Worm (Caenorhabditis elegans) whole organism, L2 larva: ENCODE data around the gene epg-7.
A peak's percentile ranks its signal among the peaks of the same experiment; 100 is the strongest.

ENCODE experiments used
- F13H6.1 ChIP-seq: sonication (generic microtip); optimal IDR thresholded peaks from 2 replicates; lab custom pipeline; 2016; ENCODE audit warnings: missing genetic modification characterization, missing compliant biosample characterization
- ZK546.5 ChIP-seq: sonication (generic microtip); optimal IDR thresholded peaks from 2 replicates; lab custom pipeline; 2017; ENCODE audit warnings: missing biosample characterization, missing genetic modification characterization
- alr-1 ChIP-seq: fragments of 150-350 bp; optimal IDR thresholded peaks from 2 replicates; lab custom pipeline; 2014; ENCODE audit warnings: missing biosample characterization, missing genetic modification characterization
- aly-2 ChIP-seq: fragments of 150-350 bp; optimal IDR thresholded peaks from 2 replicates; lab custom pipeline; 2014; ENCODE audit warnings: missing biosample characterization, missing genetic modification characterization
- ama-1 ChIP-seq: fragments of 150-350 bp; optimal IDR thresholded peaks from 2 replicates; lab custom pipeline; 2018; ENCODE audit warnings: inconsistent platforms
- blmp-1 ChIP-seq: sonication (generic microtip); optimal IDR thresholded peaks from 2 replicates; lab custom pipeline; 2017; ENCODE audit warnings: missing genetic modification characterization, mild to moderate bottlenecking, missing compliant biosample characterization, antibody characterized with exemption, moderate library complexity; ENCODE audit not compliant: insufficient read depth
- ceh-16 ChIP-seq: fragments of 150-350 bp; optimal IDR thresholded peaks from 2 replicates; lab custom pipeline; 2014; ENCODE audit warnings: missing biosample characterization, missing genetic modification characterization
- ceh-82 ChIP-seq: fragments of 150-350 bp; optimal IDR thresholded peaks from 2 replicates; lab custom pipeline; 2014; ENCODE audit warnings: missing biosample characterization, missing genetic modification characterization
- crh-2 ChIP-seq: sonication (generic microtip); optimal IDR thresholded peaks from 2 replicates; lab custom pipeline; 2017; ENCODE audit warnings: missing biosample characterization, missing genetic modification characterization
- dmd-4 ChIP-seq: sonication (generic microtip); optimal IDR thresholded peaks from 2 replicates; lab custom pipeline; 2017; ENCODE audit warnings: missing biosample characterization, missing genetic modification characterization
- egl-27 ChIP-seq: sonication (generic microtip); optimal IDR thresholded peaks from 3 replicates; lab custom pipeline; 2017; ENCODE audit warnings: missing biosample characterization, missing genetic modification reagents, missing genetic modification characterization
- elt-1 ChIP-seq: fragments of 150-350 bp; optimal IDR thresholded peaks from 2 replicates; lab custom pipeline; 2014; ENCODE audit warnings: missing biosample characterization, missing genetic modification characterization
- fos-1 ChIP-seq: fragments of 150-350 bp; optimal IDR thresholded peaks from 2 replicates; lab custom pipeline; 2014; ENCODE audit warnings: missing biosample characterization, missing genetic modification characterization
- gmeb-1 ChIP-seq: fragments of 150-350 bp; optimal IDR thresholded peaks from 2 replicates; lab custom pipeline; 2014; ENCODE audit warnings: missing biosample characterization, missing genetic modification characterization
- lin-39 ChIP-seq: fragments of 150-350 bp; optimal IDR thresholded peaks from 2 replicates; lab custom pipeline; 2014; ENCODE audit warnings: missing biosample characterization, missing genetic modification reagents, missing genetic modification characterization
- lsy-2 ChIP-seq, 2 experiments: fragments of 150-350 bp in 1 of 2; sonication (generic microtip) in 1 of 2; optimal IDR thresholded peaks; 2 replicates each; lab custom pipeline; 2014 to 2017; ENCODE audit warnings: missing biosample characterization in 2 of 2, missing genetic modification characterization in 2 of 2
- mab-5 ChIP-seq: fragments of 150-350 bp; optimal IDR thresholded peaks from 2 replicates; lab custom pipeline; 2014; ENCODE audit warnings: missing biosample characterization, missing genetic modification characterization
- mbf-1 ChIP-seq: sonication (generic microtip); optimal IDR thresholded peaks from 2 replicates; lab custom pipeline; 2017; ENCODE audit warnings: missing biosample characterization, missing genetic modification characterization
- mdl-1 ChIP-seq, 2 experiments: fragments of 150-350 bp in 1 of 2; sonication (generic microtip) in 1 of 2; optimal IDR thresholded peaks; 2 replicates each; lab custom pipeline; 2017; ENCODE audit warnings: missing biosample characterization in 2 of 2, missing genetic modification characterization in 2 of 2
- nhr-10 ChIP-seq: sonication (generic microtip); optimal IDR thresholded peaks from 2 replicates; lab custom pipeline; 2017; ENCODE audit warnings: missing biosample characterization, missing genetic modification characterization
- nhr-11 ChIP-seq: fragments of 150-350 bp; optimal IDR thresholded peaks from 2 replicates; lab custom pipeline; 2014; ENCODE audit warnings: missing biosample characterization, missing genetic modification characterization
- nhr-12 ChIP-seq: fragments of 150-350 bp; optimal IDR thresholded peaks from 2 replicates; lab custom pipeline; 2014; ENCODE audit warnings: missing biosample characterization, missing genetic modification characterization
- nhr-129 ChIP-seq: fragments of 150-350 bp; optimal IDR thresholded peaks from 2 replicates; lab custom pipeline; 2014; ENCODE audit warnings: missing biosample characterization, missing genetic modification characterization
- nhr-21 ChIP-seq: fragments of 150-350 bp; optimal IDR thresholded peaks from 2 replicates; lab custom pipeline; 2014; ENCODE audit warnings: missing biosample characterization, missing genetic modification characterization
- nhr-23 ChIP-seq: fragments of 150-350 bp; optimal IDR thresholded peaks from 2 replicates; lab custom pipeline; 2014; ENCODE audit warnings: missing biosample characterization, missing genetic modification reagents, missing genetic modification characterization
- nhr-237 ChIP-seq: fragments of 150-350 bp; optimal IDR thresholded peaks from 2 replicates; lab custom pipeline; 2014; ENCODE audit warnings: missing biosample characterization, missing genetic modification characterization
- nhr-25 ChIP-seq: fragments of 150-350 bp; sonication (generic microtip); optimal IDR thresholded peaks from 3 replicates; lab custom pipeline; 2014; ENCODE audit warnings: missing biosample characterization, missing genetic modification characterization
- nhr-6 ChIP-seq: fragments of 150-350 bp; optimal IDR thresholded peaks from 2 replicates; lab custom pipeline; 2014; ENCODE audit warnings: missing biosample characterization, missing genetic modification characterization
- nhr-77 ChIP-seq: fragments of 150-350 bp; optimal IDR thresholded peaks from 2 replicates; lab custom pipeline; 2014; ENCODE audit warnings: missing biosample characterization, missing genetic modification characterization
- peb-1 ChIP-seq: fragments of 150-350 bp; optimal IDR thresholded peaks from 2 replicates; lab custom pipeline; 2014; ENCODE audit warnings: missing biosample characterization, missing genetic modification characterization
- skn-1 ChIP-seq: sonication (generic microtip); optimal IDR thresholded peaks from 2 replicates; lab custom pipeline; 2017; ENCODE audit warnings: missing biosample characterization, missing genetic modification characterization
- sma-3 ChIP-seq: sonication (generic microtip); optimal IDR thresholded peaks from 2 replicates; lab custom pipeline; 2016; ENCODE audit warnings: missing genetic modification reagents, missing genetic modification characterization, missing compliant biosample characterization
- sma-9 ChIP-seq, 2 experiments: fragments of 150-350 bp in 1 of 2; sonication (generic microtip) in 1 of 2; optimal IDR thresholded peaks; 2 replicates each; lab custom pipeline; 2014 to 2016; ENCODE audit warnings: missing genetic modification characterization in 2 of 2, mild to moderate bottlenecking in 1 of 2, missing biosample characterization in 1 of 2, missing compliant biosample characterization in 1 of 2, missing genetic modification reagents in 1 of 2, moderate library complexity in 1 of 2
- unc-39 ChIP-seq: fragments of 150-350 bp; optimal IDR thresholded peaks from 2 replicates; lab custom pipeline; 2014; ENCODE audit warnings: missing biosample characterization, missing genetic modification characterization
- unc-55 ChIP-seq: fragments of 150-350 bp; sonication (generic microtip); optimal IDR thresholded peaks from 3 replicates; lab custom pipeline; 2014; ENCODE audit warnings: missing biosample characterization, missing genetic modification reagents, missing genetic modification characterization
- unc-62 ChIP-seq: fragments of 150-350 bp; optimal IDR thresholded peaks from 2 replicates; lab custom pipeline; 2014; ENCODE audit warnings: missing biosample characterization, missing genetic modification reagents, missing genetic modification characterization
- ztf-11 ChIP-seq: sonication (generic microtip); optimal IDR thresholded peaks from 2 replicates; lab custom pipeline; 2017; ENCODE audit warnings: missing biosample characterization, missing genetic modification characterization
- ztf-4 ChIP-seq: fragments of 150-350 bp; optimal IDR thresholded peaks from 2 replicates; lab custom pipeline; 2014; ENCODE audit warnings: missing biosample characterization, missing genetic modification characterization

Gene epg-7

DNA sequence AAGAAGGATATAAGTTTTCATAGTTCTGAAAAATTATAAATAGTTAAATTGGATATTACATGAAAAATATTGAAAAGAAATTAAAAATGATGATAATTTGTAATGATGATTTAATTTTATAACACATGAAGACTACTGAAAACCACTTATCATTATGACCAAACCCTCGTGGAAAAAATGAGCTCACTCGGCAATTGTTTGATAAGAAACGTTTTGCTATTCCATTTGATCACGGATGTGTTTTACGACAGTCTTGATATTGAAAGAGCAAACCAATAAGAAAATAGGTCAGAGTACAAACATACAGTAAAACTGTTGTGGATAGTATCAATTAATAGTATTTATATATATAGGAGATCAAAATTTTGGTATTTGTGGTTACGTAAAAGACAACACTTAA, 19.2 kb upstream of the epg-7 start, which contains the start of gene spp-3:
TSS of gene spp-3 (minus strand) at position 25 of the 400 bp plus-strand sequence.
- TF ChIP-seq crh-2 (tag; lab: Kevin White, UChicago) (peak; percentile 43), nhr-10 (tag; lab: Kevin White, UChicago) (no peak), egl-27 (no peak), nhr-23 (tag; lab: Kevin White, UChicago) (no peak), fos-1 (peak; percentile 95), nhr-129 (tag; lab: Kevin White, UChicago) (no peak), lsy-2 (tag; optimal IDR thresholded peaks at IDR 0.05; lab: Kevin White, UChicago) (peak in 1 of 2 experiments; percentile 18), F13H6.1 (tag; lab: Kevin White, UChicago) (peak; percentile 38), sma-3 (peak; percentile 7), ceh-16 (tag; lab: Kevin White, UChicago) (no peak), elt-1 (tag; lab: Kevin White, UChicago) (no peak), gmeb-1 (tag; lab: Kevin White, UChicago) (peak; percentile 57), mdl-1 (tag; optimal IDR thresholded peaks at IDR 0.05; lab: Kevin White, UChicago) (peak in 1 of 2 experiments; percentile 3), skn-1 (tag; lab: Kevin White, UChicago) (peak; percentile 89), ZK546.5 (tag; lab: Kevin White, UChicago) (no peak), sma-9 (GFP tag; optimal IDR thresholded peaks at IDR 0.05; lab: Kevin White, UChicago) (peak; percentile 64), sma-9 (tag; optimal IDR thresholded peaks at IDR 0.05; lab: Kevin White, UChicago) (no peak)

DNA sequence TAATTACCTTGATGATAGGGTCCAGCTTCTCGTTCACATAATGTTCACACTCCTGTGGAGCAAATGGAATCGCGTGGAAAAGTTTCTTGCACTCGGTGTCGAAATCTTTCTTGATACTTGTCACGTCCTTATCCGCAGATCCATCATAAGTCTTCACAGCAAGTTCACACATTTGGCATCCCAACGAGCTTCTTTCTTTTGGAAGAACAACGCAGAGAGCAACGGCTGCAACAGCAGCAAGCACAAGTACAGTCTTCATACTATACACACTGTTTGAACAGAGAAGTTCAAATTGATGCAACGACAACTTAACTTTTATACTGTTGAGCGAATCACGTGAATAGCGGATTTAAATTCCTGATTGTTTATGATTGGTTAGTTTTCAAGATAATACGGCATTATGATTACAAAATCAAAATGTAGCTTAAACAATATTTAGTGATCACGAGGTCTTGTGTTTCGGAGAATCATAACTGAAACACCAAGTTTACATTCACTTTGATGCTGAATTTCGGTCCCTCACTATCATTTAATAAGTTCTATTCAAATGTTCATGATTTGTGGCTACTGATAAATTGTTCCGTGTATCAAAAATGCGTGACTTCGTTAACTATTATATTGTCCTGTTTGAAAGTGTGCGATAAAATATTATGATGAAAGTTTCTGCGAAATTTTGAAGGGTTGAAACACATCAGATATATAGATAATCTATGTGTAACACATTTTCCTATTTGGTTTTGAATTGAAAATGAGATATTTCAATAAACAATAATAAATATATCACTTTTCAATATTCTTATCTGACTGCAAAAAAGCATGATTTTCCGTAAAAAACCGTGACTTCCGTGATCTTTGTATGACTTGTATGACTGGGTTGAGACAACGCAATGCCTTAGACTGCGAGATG, 17.8 kb upstream of the epg-7 start, which contains the start of the genes spp-2 and spp-6:
TSS of gene spp-2 (minus strand) at position 334 of the 907 bp plus-strand sequence.
TSS of gene spp-6 (plus strand) at position 857 of the 907 bp plus-strand sequence.
- TF ChIP-seq ama-1 (lab: Kevin White, UChicago): peak; percentile 60
- no peak for TF ChIP-seq ZK546.5 (tag; lab: Kevin White, UChicago)
- TF ChIP-seq sma-9 (GFP tag; optimal IDR thresholded peaks at IDR 0.05; lab: Kevin White, UChicago): peak; percentile 2
- no peak for TF ChIP-seq sma-9 (tag; optimal IDR thresholded peaks at IDR 0.05; lab: Kevin White, UChicago)
- TF ChIP-seq ztf-4: no peak
- no peak for TF ChIP-seq alr-1
- TF ChIP-seq mbf-1 (tag; lab: Kevin White, UChicago): no peak
- TF ChIP-seq fos-1: peak; percentile 53
- TF ChIP-seq gmeb-1 (tag; lab: Kevin White, UChicago): peak; percentile 10
- TF ChIP-seq skn-1 (tag; lab: Kevin White, UChicago): peak; percentile 61
- TF ChIP-seq nhr-6 (tag; lab: Kevin White, UChicago): no peak
- TF ChIP-seq crh-2 (tag; lab: Kevin White, UChicago): peak; percentile 22

DNA sequence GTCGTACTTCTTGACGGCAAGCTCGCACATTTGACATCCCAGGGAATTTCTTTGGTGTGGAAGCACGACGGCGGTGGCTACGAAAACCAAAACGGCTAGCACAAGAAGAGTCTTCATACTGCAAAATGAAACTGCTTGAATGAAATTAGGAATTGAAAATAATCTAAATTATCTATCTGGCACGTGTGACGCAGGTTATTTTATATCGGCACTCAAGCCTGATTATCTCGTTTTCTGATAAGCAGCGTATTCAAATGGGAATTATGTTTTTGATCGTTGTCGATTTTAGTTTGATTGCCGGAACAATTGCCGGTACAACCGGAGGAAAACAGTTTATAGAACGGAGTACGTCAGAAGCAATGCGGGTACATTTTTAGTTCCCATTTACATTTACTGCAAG, 15.9 kb upstream of the epg-7 start, which contains the start of gene spp-4:
TSS of gene spp-4 (minus strand) at position 118 of the 400 bp plus-strand sequence.
- TF ChIP-seq unc-39 (tag; lab: Kevin White, UChicago) (no peak), fos-1 (peak; percentile 3), sma-9 (GFP tag; optimal IDR thresholded peaks at IDR 0.05; lab: Kevin White, UChicago) (peak; percentile 27), sma-9 (tag; optimal IDR thresholded peaks at IDR 0.05; lab: Kevin White, UChicago) (no peak), nhr-21 (tag; lab: Kevin White, UChicago) (no peak), mdl-1 (tag; optimal IDR thresholded peaks at IDR 0.05; lab: Kevin White, UChicago) (no peak), ceh-82 (tag; lab: Kevin White, UChicago) (no peak), gmeb-1 (tag; lab: Kevin White, UChicago) (no peak)

DNA sequence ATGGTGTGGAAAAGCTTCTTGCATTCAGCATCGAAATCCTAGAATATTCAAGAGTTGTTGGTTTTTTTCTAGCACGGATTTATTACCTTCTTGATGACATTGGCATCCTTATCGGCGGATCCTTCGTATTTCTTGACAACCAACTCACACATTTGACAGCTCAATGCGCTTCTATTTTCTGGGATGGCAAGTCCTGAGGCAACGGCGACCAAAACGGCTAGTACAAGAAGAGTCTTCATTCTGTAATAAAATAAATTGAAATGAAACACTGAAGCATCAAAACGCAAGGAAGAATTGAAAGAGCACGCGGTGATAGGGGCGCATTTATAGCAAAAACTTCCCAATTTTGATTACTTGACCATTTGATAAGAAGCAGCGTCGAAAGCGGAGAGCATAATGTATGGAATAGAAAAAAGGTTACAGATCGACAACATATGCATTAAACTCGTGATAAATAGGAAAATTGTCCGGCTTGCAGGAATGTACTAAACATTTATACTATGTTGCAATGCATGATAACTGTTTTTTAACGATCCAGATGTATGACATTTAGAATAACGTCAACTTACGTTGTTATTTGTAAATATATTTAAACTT, 14.3 kb upstream of the epg-7 start, which contains the start of gene spp-5:
TSS of gene spp-5 (minus strand) at position 240 of the 597 bp plus-strand sequence.
- TF ChIP-seq nhr-10 (tag; lab: Kevin White, UChicago): no peak
- no peak for TF ChIP-seq egl-27
- TF ChIP-seq fos-1: peak; percentile 71
- TF ChIP-seq skn-1 (tag; lab: Kevin White, UChicago): no peak
- TF ChIP-seq unc-62 (GFP tag; lab: Kevin White, UChicago): no peak
- no peak for TF ChIP-seq alr-1
- TF ChIP-seq nhr-12 (tag; lab: Kevin White, UChicago): no peak
- TF ChIP-seq nhr-11 (tag; lab: Kevin White, UChicago): no peak
- TF ChIP-seq mab-5 (tag; lab: Kevin White, UChicago): no peak
- TF ChIP-seq mdl-1 (tag; optimal IDR thresholded peaks at IDR 0.05; lab: Kevin White, UChicago): no peak
- no peak for TF ChIP-seq ztf-11
- TF ChIP-seq crh-2 (tag; lab: Kevin White, UChicago): peak; percentile 67
- TF ChIP-seq gmeb-1 (tag; lab: Kevin White, UChicago): peak; percentile 54
- no peak for TF ChIP-seq nhr-77 (tag; lab: Kevin White, UChicago)
- TF ChIP-seq nhr-23 (tag; lab: Kevin White, UChicago): no peak
- no peak for TF ChIP-seq lin-39 (tag; lab: Kevin White, UChicago)
- no peak for TF ChIP-seq blmp-1
- TF ChIP-seq lsy-2 (tag; optimal IDR thresholded peaks at IDR 0.05; lab: Kevin White, UChicago): peak in 1 of 2 experiments; percentile 1
- TF ChIP-seq sma-3: no peak
- no peak for TF ChIP-seq dmd-4 (tag; lab: Kevin White, UChicago)
- TF ChIP-seq nhr-25 (tag; lab: Kevin White, UChicago): no peak
- TF ChIP-seq aly-2: no peak
- no peak for TF ChIP-seq ZK546.5 (tag; lab: Kevin White, UChicago)
- no peak for TF ChIP-seq peb-1 (tag; lab: Kevin White, UChicago)
- no peak for TF ChIP-seq mbf-1 (tag; lab: Kevin White, UChicago)
- no peak for TF ChIP-seq nhr-6 (tag; lab: Kevin White, UChicago)
- TF ChIP-seq sma-9 (GFP tag; optimal IDR thresholded peaks at IDR 0.05; lab: Kevin White, UChicago): peak; percentile 37
- no peak for TF ChIP-seq sma-9 (tag; optimal IDR thresholded peaks at IDR 0.05; lab: Kevin White, UChicago)
- TF ChIP-seq nhr-129 (tag; lab: Kevin White, UChicago): peak; percentile 20
- no peak for TF ChIP-seq nhr-21 (tag; lab: Kevin White, UChicago)
- no peak for TF ChIP-seq ztf-4
- no peak for TF ChIP-seq unc-39 (tag; lab: Kevin White, UChicago)
- TF ChIP-seq unc-55 (GFP tag; lab: Kevin White, UChicago): no peak
- no peak for TF ChIP-seq nhr-237 (tag; lab: Kevin White, UChicago)
